Worm (Caenorhabditis elegans) whole organism, L4/young adult: ENCODE measurements around the gene chhy-1.

ENCODE experiments used
- W03F9.2 ChIP-seq: fragments of 150-350 bp; optimal IDR thresholded peaks from 2 replicates; lab custom pipeline; 2014; ENCODE audit warnings: missing biosample characterization, missing genetic modification characterization
- dao-5 ChIP-seq: sonication (generic microtip); optimal IDR thresholded peaks from 2 replicates; lab custom pipeline; 2016; ENCODE audit warnings: missing genotype, missing genetic modification characterization, moderate library complexity, missing compliant biosample characterization
- him-1 ChIP-seq: sonication (generic microtip); optimal IDR thresholded peaks from 2 replicates; lab custom pipeline; 2016; ENCODE audit warnings: missing genotype, missing genetic modification reagents, missing genetic modification characterization, missing compliant biosample characterization

DNA sequence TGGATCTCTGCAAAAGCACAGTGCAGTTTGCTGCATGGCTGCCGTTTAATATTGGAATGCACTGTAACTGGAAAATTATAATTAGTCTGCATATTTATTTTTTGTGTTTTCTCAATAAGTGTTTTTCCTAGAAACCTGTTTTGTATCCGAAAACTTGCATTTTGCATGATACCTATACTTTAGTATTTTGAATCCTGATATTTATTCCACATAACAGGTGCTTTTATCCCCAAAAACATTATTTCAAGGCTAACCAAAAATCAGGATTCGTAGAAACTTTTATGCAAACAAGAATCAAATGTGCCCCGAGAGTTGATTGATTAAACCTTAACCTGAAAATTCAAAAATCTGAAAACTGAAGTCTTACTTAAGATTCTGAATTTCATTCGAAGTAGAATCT lies 6.8 kb downstream of the chhy-1 start:
- no peak for TF ChIP-seq W03F9.2 (tag; lab: Kevin White, UChicago)
- TF ChIP-seq him-1 = no peak
- no peak for TF ChIP-seq dao-5 (tag; lab: Kevin White, UChicago)
